Worm (Caenorhabditis elegans) whole organism, L3 larva: Measurements from ENCODE around the gene clh-1.
A peak's percentile ranks its signal among the peaks of the same experiment; 100 is the strongest.

Experiments used
- R02D3.7 ChIP-seq: fragments of 150-350 bp; optimal IDR thresholded peaks from 2 replicates; lab custom pipeline; 2014; ENCODE audit warnings: missing biosample characterization, missing genetic modification characterization
- ZK546.5 ChIP-seq: sonication (generic microtip); optimal IDR thresholded peaks from 2 replicates; lab custom pipeline; 2017; ENCODE audit warnings: missing biosample characterization, missing genetic modification characterization
- aly-2 ChIP-seq: fragments of 150-350 bp; optimal IDR thresholded peaks from 2 replicates; lab custom pipeline; 2014; ENCODE audit warnings: missing biosample characterization, missing genetic modification characterization
- ama-1 ChIP-seq: fragments of 150-350 bp; optimal IDR thresholded peaks from 2 replicates; lab custom pipeline; 2018
- ceh-16 ChIP-seq: sonication (generic microtip); optimal IDR thresholded peaks from 2 replicates; lab custom pipeline; 2017; ENCODE audit warnings: missing biosample characterization, missing genetic modification characterization
- ceh-82 ChIP-seq: fragments of 150-350 bp; optimal IDR thresholded peaks from 2 replicates; lab custom pipeline; 2014; ENCODE audit warnings: missing biosample characterization, missing genetic modification characterization
- daf-12 ChIP-seq: fragments of 150-350 bp; optimal IDR thresholded peaks from 2 replicates; lab custom pipeline; 2014; ENCODE audit warnings: missing biosample characterization, missing genetic modification reagents, missing genetic modification characterization
- egl-5 ChIP-seq: fragments of 150-350 bp; optimal IDR thresholded peaks from 2 replicates; lab custom pipeline; 2017; ENCODE audit warnings: missing biosample characterization, missing genetic modification reagents, missing genetic modification characterization, inconsistent platforms
- elt-1 ChIP-seq: fragments of 150-350 bp; optimal IDR thresholded peaks from 2 replicates; lab custom pipeline; 2014; ENCODE audit warnings: missing biosample characterization, missing genetic modification characterization
- elt-3 ChIP-seq, 3 experiments: fragments of 150-350 bp in 1 of 3; sonication (generic microtip) in 2 of 3; optimal IDR thresholded peaks; 2 replicates in 2 of 3; 4 replicates in 1 of 3; lab custom pipeline; 2014 to 2017; ENCODE audit warnings: missing biosample characterization in 3 of 3, missing genetic modification characterization in 3 of 3
- fkh-10 ChIP-seq: sonication (generic microtip); optimal IDR thresholded peaks from 2 replicates; lab custom pipeline; 2017; ENCODE audit warnings: missing biosample characterization, missing genetic modification reagents, missing genetic modification characterization
- fos-1 ChIP-seq: fragments of 150-350 bp; optimal IDR thresholded peaks from 2 replicates; lab custom pipeline; 2014; ENCODE audit warnings: missing biosample characterization, missing genetic modification characterization
- hmg-11 ChIP-seq: sonication (generic microtip); optimal IDR thresholded peaks from 2 replicates; lab custom pipeline; 2016; ENCODE audit warnings: missing genetic modification characterization, missing compliant biosample characterization
- jun-1 ChIP-seq: fragments of 150-350 bp; optimal IDR thresholded peaks from 2 replicates; lab custom pipeline; 2014; ENCODE audit warnings: missing biosample characterization, missing genetic modification reagents, missing genetic modification characterization
- lin-15B ChIP-seq: fragments of 150-350 bp; optimal IDR thresholded peaks from 2 replicates; lab custom pipeline; 2014; ENCODE audit warnings: missing biosample characterization, missing genetic modification characterization
- lin-39 ChIP-seq: fragments of 150-350 bp; optimal IDR thresholded peaks from 2 replicates; lab custom pipeline; 2018; ENCODE audit warnings: missing biosample characterization, missing genetic modification reagents, missing genetic modification characterization
- lsy-12 ChIP-seq: sonication (generic microtip); optimal IDR thresholded peaks from 2 replicates; lab custom pipeline; 2016; ENCODE audit warnings: mild to moderate bottlenecking, missing genetic modification characterization, missing compliant biosample characterization
- mml-1 ChIP-seq: fragments of 150-350 bp; sonication (generic microtip); optimal IDR thresholded peaks from 3 replicates; lab custom pipeline; 2014; ENCODE audit warnings: missing biosample characterization, missing genetic modification characterization
- nhr-11 ChIP-seq: fragments of 150-350 bp; optimal IDR thresholded peaks from 2 replicates; lab custom pipeline; 2014; ENCODE audit warnings: missing biosample characterization, missing genetic modification characterization
- nhr-12 ChIP-seq: fragments of 150-350 bp; optimal IDR thresholded peaks from 2 replicates; lab custom pipeline; 2014; ENCODE audit warnings: missing biosample characterization, missing genetic modification characterization
- nhr-23 ChIP-seq: fragments of 150-350 bp; optimal IDR thresholded peaks from 2 replicates; lab custom pipeline; 2014; ENCODE audit warnings: missing biosample characterization, missing genetic modification reagents, missing genetic modification characterization
- nhr-237 ChIP-seq: fragments of 150-350 bp; optimal IDR thresholded peaks from 2 replicates; lab custom pipeline; 2014; ENCODE audit warnings: missing biosample characterization, missing genetic modification characterization
- nhr-25 ChIP-seq: sonication (generic microtip); optimal IDR thresholded peaks from 2 replicates; lab custom pipeline; 2017; ENCODE audit warnings: missing biosample characterization, missing genetic modification characterization
- nhr-43 ChIP-seq: sonication (generic microtip); optimal IDR thresholded peaks from 2 replicates; lab custom pipeline; 2016; ENCODE audit warnings: mild to moderate bottlenecking, missing genetic modification characterization, missing compliant biosample characterization; ENCODE audit not compliant: poor library complexity, severe bottlenecking
- nhr-76 ChIP-seq: fragments of 150-350 bp; sonication (generic microtip); optimal IDR thresholded peaks from 5 replicates; lab custom pipeline; 2014; ENCODE audit warnings: missing biosample characterization, missing genetic modification characterization
- nhr-77 ChIP-seq: fragments of 150-350 bp; optimal IDR thresholded peaks from 2 replicates; lab custom pipeline; 2014; ENCODE audit warnings: missing biosample characterization, missing genetic modification characterization
- pha-4 ChIP-seq: fragments of 150-350 bp; optimal IDR thresholded peaks from 2 replicates; lab custom pipeline; 2014; ENCODE audit warnings: missing biosample characterization, missing genetic modification reagents, missing genetic modification characterization
- pqm-1 ChIP-seq: fragments of 150-350 bp; optimal IDR thresholded peaks from 2 replicates; lab custom pipeline; 2017; ENCODE audit warnings: missing biosample characterization, missing genetic modification characterization, inconsistent platforms
- snpc-4 ChIP-seq: fragments of 150-350 bp; optimal IDR thresholded peaks from 2 replicates; lab custom pipeline; 2014; ENCODE audit warnings: missing biosample characterization, missing genetic modification characterization
- unc-39 ChIP-seq: sonication (generic microtip); optimal IDR thresholded peaks from 4 replicates; lab custom pipeline; 2017; ENCODE audit warnings: missing biosample characterization, missing genetic modification characterization
- zag-1 ChIP-seq: fragments of 150-350 bp; optimal IDR thresholded peaks from 2 replicates; lab custom pipeline; 2014; ENCODE audit warnings: missing biosample characterization, missing genetic modification characterization
- ztf-11 ChIP-seq: fragments of 150-350 bp; optimal IDR thresholded peaks from 2 replicates; lab custom pipeline; 2014; ENCODE audit warnings: missing biosample characterization, missing genetic modification characterization
- ztf-4 ChIP-seq: fragments of 150-350 bp; optimal IDR thresholded peaks from 2 replicates; lab custom pipeline; 2014; ENCODE audit warnings: missing biosample characterization, missing genetic modification characterization

clh-1 gene

DNA sequence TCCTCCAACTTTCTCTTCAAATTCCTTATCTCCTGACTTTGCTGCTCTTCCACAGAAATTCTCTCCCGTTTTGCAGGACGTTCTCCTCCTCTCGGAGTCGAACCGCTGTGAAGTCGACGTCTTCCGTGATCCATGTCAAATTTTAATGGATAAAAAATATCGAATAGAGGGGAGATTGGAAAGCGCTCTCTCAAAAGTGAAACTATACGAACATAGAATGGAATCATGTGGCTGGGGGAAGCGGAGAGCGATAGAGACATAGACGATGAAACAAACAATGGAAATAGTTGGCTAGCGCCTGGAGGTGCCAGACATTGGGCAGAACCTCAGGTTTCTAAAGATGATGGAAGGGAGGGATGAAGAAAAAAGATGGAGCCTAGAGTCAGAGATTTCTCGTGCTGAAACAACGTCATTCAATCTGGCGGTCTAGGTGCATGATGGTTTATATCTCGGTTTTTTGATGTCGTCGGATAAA, 42.3 kb downstream of the clh-1 start, which contains the start of gene F43G6.8 (continued):
- TF ChIP-seq fkh-10 (GFP tag; lab: Kevin White, UChicago) (no peak), zag-1 (tag; lab: Kevin White, UChicago) (no peak), nhr-11 (peak; percentile 78), pqm-1 (peak; percentile 14), ama-1 (no peak), fos-1 (no peak), egl-5 (tag; lab: Kevin White, UChicago) (no peak), ZK546.5 (tag; lab: Kevin White, UChicago) (no peak), ceh-16 (no peak), nhr-23 (tag; lab: Kevin White, UChicago) (peak; percentile 35), nhr-25 (peak; percentile 13), nhr-12 (no peak), snpc-4 (tag; lab: Kevin White, UChicago) (peak; percentile 32), aly-2 (tag; lab: Kevin White, UChicago) (no peak), jun-1 (tag; lab: Kevin White, UChicago) (no peak), elt-3 (tag; optimal IDR thresholded peaks at IDR 0.05; lab: Kevin White, UChicago) (no peak), hmg-11 (tag; lab: Kevin White, UChicago) (no peak), ztf-11 (tag; lab: Kevin White, UChicago) (no peak), R02D3.7 (tag; lab: Kevin White, UChicago) (no peak), nhr-77 (no peak)
- TF ChIP-seq, all 47 proteins: peak for 9

DNA sequence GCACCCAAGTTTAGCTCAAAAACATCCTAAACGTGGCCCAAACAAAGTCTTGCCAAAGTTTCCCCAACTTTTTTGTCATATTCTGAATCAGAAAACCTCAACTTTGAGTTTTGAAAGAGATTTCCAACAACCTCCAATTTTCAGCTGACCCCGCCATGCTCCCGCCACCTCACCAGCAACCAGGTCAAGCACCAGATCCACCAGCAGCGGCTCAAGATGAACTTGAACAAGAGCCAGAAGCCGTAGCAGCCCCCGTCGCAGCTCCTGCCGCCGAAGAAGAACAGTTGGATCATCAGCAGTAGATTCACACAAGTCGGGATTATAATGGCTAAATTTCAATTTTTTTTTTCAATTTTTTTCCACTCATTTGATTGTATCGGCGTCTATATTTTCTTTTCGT, 45.0 kb downstream of the clh-1 start:
- TF ChIP-seq nhr-43 (tag; lab: Kevin White, UChicago) (no peak), jun-1 (tag; lab: Kevin White, UChicago) (no peak), R02D3.7 (tag; lab: Kevin White, UChicago) (no peak), unc-39 (no peak), elt-1 (no peak), pha-4 (tag; lab: Kevin White, UChicago) (no peak), pqm-1 (no peak)

DNA sequence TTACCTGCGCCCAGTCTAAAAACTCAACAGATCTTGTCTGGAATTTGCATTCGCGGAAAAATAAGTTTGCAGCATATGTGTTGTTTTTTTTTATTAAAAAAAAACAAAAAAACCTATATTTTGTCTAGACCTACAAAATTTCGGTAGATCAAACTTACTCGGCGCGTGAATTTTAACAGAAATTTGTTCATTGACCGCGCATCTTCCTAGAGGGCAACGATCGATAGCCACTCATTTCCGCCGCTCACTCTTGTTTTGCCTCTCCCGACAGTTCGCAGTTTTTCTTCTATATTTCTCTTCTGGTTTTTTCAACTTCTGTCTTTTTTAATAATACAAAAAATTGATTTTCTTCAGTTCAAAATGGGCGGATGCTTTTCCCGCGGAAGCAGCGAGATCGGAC, 45.8 kb downstream of the clh-1 start, which contains the start of gene F43G6.7:
Gene F43G6.7 (plus strand): TSS at position 355 of the 400 bp plus-strand sequence.
- TF ChIP-seq ztf-4 (tag; lab: Kevin White, UChicago) = no peak
- TF ChIP-seq mml-1 (tag; lab: Kevin White, UChicago) = no peak
- TF ChIP-seq ztf-11 (tag; lab: Kevin White, UChicago) = no peak
- TF ChIP-seq lin-15B (tag; lab: Kevin White, UChicago) = no peak

DNA sequence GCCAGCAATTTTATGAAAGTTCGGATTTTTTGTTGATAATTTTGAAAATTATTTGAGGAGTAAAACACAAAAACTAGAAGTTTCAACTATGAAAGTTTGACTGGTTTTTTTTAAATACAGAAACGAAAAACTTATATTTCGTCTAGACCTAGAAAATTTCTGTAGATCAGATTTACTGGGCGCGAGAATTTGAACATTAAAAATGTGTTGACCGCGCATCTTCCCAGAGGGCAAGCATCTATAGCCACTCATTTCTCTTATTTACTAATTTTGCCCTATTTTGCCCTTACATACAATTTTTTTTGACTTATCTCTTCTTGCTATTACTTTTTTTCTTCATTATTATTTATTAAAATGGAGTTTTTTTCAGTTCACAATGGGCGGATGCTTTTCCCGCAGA, 47.3 kb downstream of the clh-1 start, which contains the start of gene F43G6.10:
Gene F43G6.10 (plus strand): TSS at position 371 of the 400 bp plus-strand sequence.
- TF ChIP-seq nhr-77 (no peak), daf-12 (tag; lab: Kevin White, UChicago) (no peak), nhr-76 (tag; lab: Kevin White, UChicago) (no peak), lsy-12 (tag; lab: Kevin White, UChicago) (no peak)

DNA sequence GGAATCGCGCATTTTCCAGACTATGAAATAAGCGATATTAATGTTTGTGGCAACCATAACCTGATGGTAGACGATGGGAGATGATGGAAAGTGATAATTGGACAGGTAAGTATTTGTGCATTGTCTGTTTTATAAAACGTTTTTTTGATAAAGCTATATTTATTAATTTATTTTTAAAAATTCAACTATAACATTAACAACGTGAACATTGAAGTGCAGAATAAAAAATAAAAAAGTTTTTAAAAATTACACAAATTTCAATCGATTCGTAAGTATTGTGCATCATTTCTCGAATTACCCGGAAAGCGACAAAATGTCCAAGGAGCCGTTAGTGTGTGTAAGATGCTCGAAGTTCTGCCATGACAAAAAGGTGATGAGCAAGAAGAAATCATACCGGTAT, 50.0 kb downstream of the clh-1 start, which contains the start of gene jmjd-1.1:
Gene jmjd-1.1 (plus strand): TSS at position 301 of the 400 bp plus-strand sequence.
- no peak for TF ChIP-seq snpc-4 (tag; lab: Kevin White, UChicago)

DNA sequence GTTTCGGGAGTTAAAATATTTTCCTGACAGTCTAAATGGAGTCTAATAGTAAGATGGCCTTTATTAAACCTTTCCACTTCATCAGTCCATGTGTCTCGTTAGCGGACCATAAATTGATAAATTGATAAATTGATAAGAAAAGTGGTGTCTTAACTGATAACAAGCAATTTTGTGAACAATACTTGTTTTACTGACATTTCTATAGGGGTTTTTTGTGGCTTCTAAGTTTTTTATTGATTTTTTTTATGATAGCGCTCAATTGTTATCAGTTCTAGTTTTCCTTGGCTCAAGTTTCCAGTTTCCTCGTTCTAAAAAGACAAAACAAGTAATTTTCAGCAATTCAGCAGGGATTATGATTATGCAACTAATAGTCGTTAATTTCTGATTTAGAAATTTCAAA, 53.8 kb downstream of the clh-1 start, which contains the start of gene F43G6.17:
Gene F43G6.17 (plus strand): TSS at position 301 of the 400 bp plus-strand sequence.
- TF ChIP-seq elt-1 (no peak), ceh-16 (no peak), hmg-11 (tag; lab: Kevin White, UChicago) (no peak), nhr-11 (no peak), ztf-11 (tag; lab: Kevin White, UChicago) (no peak), jun-1 (tag; lab: Kevin White, UChicago) (no peak), lin-39 (tag; lab: Kevin White, UChicago) (no peak), nhr-23 (tag; lab: Kevin White, UChicago) (no peak), unc-39 (no peak), nhr-237 (tag; lab: Kevin White, UChicago) (no peak), pqm-1 (no peak), ceh-82 (tag; lab: Kevin White, UChicago) (no peak)
